Worm (Caenorhabditis elegans) whole organism, L1 larva: ENCODE results near the gene nep-1.

ENCODE experiments used
- C04F5.9 ChIP-seq: sonication (generic microtip); optimal IDR thresholded peaks from 2 replicates; lab custom pipeline; 2016; ENCODE audit warnings: missing genetic modification characterization, missing compliant biosample characterization
- C16A3.4 ChIP-seq: fragments of 150-350 bp; optimal IDR thresholded peaks from 2 replicates; lab custom pipeline; 2014; ENCODE audit warnings: missing biosample characterization, missing genetic modification characterization
- alr-1 ChIP-seq: fragments of 200-800 bp; sonication (Bioruptor generic); optimal IDR thresholded peaks from 2 replicates; lab custom pipeline; 2018; ENCODE audit warnings: borderline replicate concordance, mild to moderate bottlenecking, missing genetic modification characterization, missing compliant biosample characterization
- aly-2 ChIP-seq: fragments of 150-350 bp; optimal IDR thresholded peaks from 2 replicates; lab custom pipeline; 2014; ENCODE audit warnings: missing biosample characterization, missing genetic modification characterization
- ceh-8 ChIP-seq: fragments of 200-800 bp; sonication (Bioruptor generic); optimal IDR thresholded peaks from 2 replicates; lab custom pipeline; 2018; ENCODE audit warnings: mild to moderate bottlenecking, missing genetic modification characterization, moderate library complexity, missing compliant biosample characterization
- ceh-82 ChIP-seq, 3 experiments: fragments of 150-350 bp in 1 of 3; sonication (generic microtip) in 2 of 3; optimal IDR thresholded peaks; 2 replicates each; lab custom pipeline; 2014 to 2017; ENCODE audit warnings: missing biosample characterization in 3 of 3, missing genetic modification characterization in 3 of 3
- ceh-90 ChIP-seq: sonication (generic microtip); optimal IDR thresholded peaks from 2 replicates; lab custom pipeline; 2016; ENCODE audit warnings: missing genetic modification characterization, missing compliant biosample characterization
- ces-1 ChIP-seq: fragments of 150-350 bp; optimal IDR thresholded peaks from 2 replicates; lab custom pipeline; 2014; ENCODE audit warnings: missing biosample characterization, missing genetic modification reagents, missing genetic modification characterization
- efl-1 ChIP-seq, 4 experiments: fragments of 150-350 bp; optimal IDR thresholded peaks in 3 of 4; peaks in 1 of 4; 1 replicate in 1 of 4; 2 replicates in 3 of 4; lab custom pipeline; 2014; ENCODE audit warnings: missing biosample characterization in 2 of 4, missing genetic modification characterization in 2 of 4, missing genetic modification reagents in 2 of 4
- efl-3 ChIP-seq: fragments of 200-800 bp; sonication (Bioruptor generic); optimal IDR thresholded peaks from 2 replicates; lab custom pipeline; 2018; ENCODE audit warnings: mild to moderate bottlenecking, missing genetic modification characterization, missing compliant biosample characterization
- egl-13 ChIP-seq: sonication (generic microtip); optimal IDR thresholded peaks from 2 replicates; lab custom pipeline; 2016; ENCODE audit warnings: missing genotype, missing genetic modification reagents, missing genetic modification characterization, missing compliant biosample characterization
- egl-27 ChIP-seq, 2 experiments: fragments of 150-350 bp in 1 of 2; sonication (generic microtip); optimal IDR thresholded peaks; 3 replicates each; lab custom pipeline; 2017 to 2018; ENCODE audit warnings: missing biosample characterization in 2 of 2, missing genetic modification characterization in 2 of 2, missing genetic modification reagents in 2 of 2
- fkh-4 ChIP-seq: sonication (generic microtip); optimal IDR thresholded peaks from 2 replicates; lab custom pipeline; 2016; ENCODE audit warnings: missing compliant biosample characterization, missing genetic modification characterization, borderline replicate concordance
- hlh-4 ChIP-seq: sonication (generic microtip); optimal IDR thresholded peaks from 2 replicates; lab custom pipeline; 2016; ENCODE audit warnings: mild to moderate bottlenecking, missing genetic modification characterization, missing compliant biosample characterization
- hpl-2 ChIP-seq: fragments of 150-350 bp; optimal IDR thresholded peaks from 2 replicates; lab custom pipeline; 2014; ENCODE audit warnings: missing biosample characterization, missing genetic modification reagents, missing genetic modification characterization
- lin-14 ChIP-seq: fragments of 200-800 bp; sonication (Bioruptor generic); optimal IDR thresholded peaks from 2 replicates; lab custom pipeline; 2018; ENCODE audit warnings: mild to moderate bottlenecking, missing genetic modification characterization, moderate library complexity, missing compliant biosample characterization
- lin-15B ChIP-seq: fragments of 150-350 bp; sonication (generic microtip); optimal IDR thresholded peaks from 3 replicates; lab custom pipeline; 2014; ENCODE audit warnings: missing biosample characterization, missing genetic modification characterization
- lsy-2 ChIP-seq, 2 experiments: fragments of 150-350 bp; optimal IDR thresholded peaks; 2 replicates each; lab custom pipeline; 2014; ENCODE audit warnings: missing biosample characterization in 2 of 2, missing genetic modification characterization in 2 of 2
- nhr-12 ChIP-seq: sonication (generic microtip); optimal IDR thresholded peaks from 2 replicates; lab custom pipeline; 2017; ENCODE audit warnings: missing biosample characterization, missing genetic modification characterization
- nhr-19 ChIP-seq: fragments of 200-800 bp; sonication (Bioruptor generic); conservative IDR thresholded peaks from 2 replicates; pipeline ENCODE4 v1.3.6; 2022; ENCODE audit warnings: missing genetic modification characterization, missing compliant biosample characterization
- nhr-20 ChIP-seq: sonication (generic microtip); optimal IDR thresholded peaks from 2 replicates; lab custom pipeline; 2016; ENCODE audit warnings: mild to moderate bottlenecking, missing genetic modification characterization, missing compliant biosample characterization
- nhr-237 ChIP-seq: fragments of 150-350 bp; optimal IDR thresholded peaks from 2 replicates; lab custom pipeline; 2014; ENCODE audit warnings: missing biosample characterization, missing genetic modification characterization
- nhr-28 ChIP-seq: fragments of 150-350 bp; optimal IDR thresholded peaks from 2 replicates; lab custom pipeline; 2014; ENCODE audit warnings: missing biosample characterization, missing genetic modification characterization
- nhr-71 ChIP-seq: sonication (generic microtip); optimal IDR thresholded peaks from 2 replicates; lab custom pipeline; 2016; ENCODE audit warnings: mild to moderate bottlenecking, missing genetic modification characterization, moderate library complexity, missing compliant biosample characterization
- nhr-76 ChIP-seq: sonication (generic microtip); optimal IDR thresholded peaks from 2 replicates; lab custom pipeline; 2017; ENCODE audit warnings: missing biosample characterization, missing genetic modification characterization
- nhr-77 ChIP-seq: fragments of 150-350 bp; optimal IDR thresholded peaks from 2 replicates; lab custom pipeline; 2014; ENCODE audit warnings: missing biosample characterization, missing genetic modification characterization
- nhr-84 ChIP-seq: sonication (generic microtip); optimal IDR thresholded peaks from 2 replicates; lab custom pipeline; 2017; ENCODE audit warnings: missing biosample characterization, missing genetic modification characterization
- nhr-85 ChIP-seq: sonication (generic microtip); peaks from one replicate; lab custom pipeline; 2016; ENCODE audit warnings: missing genetic modification characterization, inconsistent platforms, missing compliant biosample characterization
- rnt-1 ChIP-seq: sonication (generic microtip); optimal IDR thresholded peaks from 2 replicates; lab custom pipeline; 2016; ENCODE audit warnings: mild to moderate bottlenecking, missing genetic modification characterization, moderate library complexity, missing compliant biosample characterization
- skn-1 ChIP-seq: fragments of 150-350 bp; optimal IDR thresholded peaks from 2 replicates; lab custom pipeline; 2014; ENCODE audit warnings: missing biosample characterization, missing genetic modification characterization
- snpc-4 ChIP-seq: fragments of 150-350 bp; optimal IDR thresholded peaks from 2 replicates; lab custom pipeline; 2014; ENCODE audit warnings: missing biosample characterization, missing genetic modification characterization
- snu-23 ChIP-seq: sonication (generic microtip); optimal IDR thresholded peaks from 2 replicates; lab custom pipeline; 2016; ENCODE audit warnings: missing genetic modification characterization, missing compliant biosample characterization
- sox-4 ChIP-seq: sonication (generic microtip); optimal IDR thresholded peaks from 2 replicates; lab custom pipeline; 2016; ENCODE audit warnings: missing genetic modification characterization, missing compliant biosample characterization
- sup-37 ChIP-seq: fragments of 200-800 bp; sonication (Bioruptor generic); optimal IDR thresholded peaks from 2 replicates; lab custom pipeline; 2018; ENCODE audit warnings: mild to moderate bottlenecking, missing genetic modification characterization, missing compliant biosample characterization
- tlp-1 ChIP-seq: fragments of 150-350 bp; optimal IDR thresholded peaks from 2 replicates; lab custom pipeline; 2014; ENCODE audit warnings: missing biosample characterization, missing genetic modification characterization
- unc-130 ChIP-seq: fragments of 150-350 bp; optimal IDR thresholded peaks from 2 replicates; lab custom pipeline; 2017; ENCODE audit warnings: missing biosample characterization, missing genetic modification characterization, inconsistent platforms
- xbp-1 ChIP-seq: sonication (generic microtip); optimal IDR thresholded peaks from 2 replicates; lab custom pipeline; 2016; ENCODE audit warnings: missing genetic modification characterization, missing compliant biosample characterization

nep-1 gene

ce11 chrII:11632689-11633088 is 24.3 kb downstream of the nep-1 start (continued):
- TF ChIP-seq sox-4 (tag; lab: Kevin White, UChicago) (no peak), hlh-4 (tag; lab: Kevin White, UChicago) (no peak), ceh-8 (no peak), hpl-2 (no peak), C04F5.9 (no peak), snu-23 (GFP tag; lab: Kevin White, UChicago) (peak; percentile 72), ceh-82 (tag; optimal IDR thresholded peaks at IDR 0.05; lab: Kevin White, UChicago) (peak in 2 of 3 experiments; percentile 48 to 73), nhr-19 (GFP tag; lab: Robert Waterston, UW) (peak; percentile 26; the same call in 1 of the 2 replicates), sup-37 (GFP tag; lab: Kevin White, UChicago) (no peak)

ce11 chrII:11629957-11630356 is 27.0 kb downstream of the nep-1 start:
- TF ChIP-seq ces-1 (no peak), efl-1 (optimal IDR thresholded peaks at IDR 0.05; lab: Kevin White, UChicago) (no peak), efl-1 (GFP tag; optimal IDR thresholded peaks at IDR 0.05 in 1 of 2; lab: Kevin White, UChicago) (peak in 1 of 2 experiments; percentile 80), lin-14 (GFP tag; lab: Kevin White, UChicago) (peak; percentile 14)

- TF ChIP-seq nhr-71 (tag; lab: Kevin White, UChicago) = no peak
- no peak for TF ChIP-seq C16A3.4 (tag; lab: Kevin White, UChicago)
- TF ChIP-seq lin-14 (GFP tag; lab: Kevin White, UChicago) = no peak
- TF ChIP-seq nhr-28 (tag; lab: Kevin White, UChicago) = no peak
- TF ChIP-seq skn-1 = no peak
- no peak for TF ChIP-seq snu-23 (GFP tag; lab: Kevin White, UChicago)
These were observed 29.1 kb downstream of the nep-1 start for ce11 chrII:11627904-11628303.

DNA sequence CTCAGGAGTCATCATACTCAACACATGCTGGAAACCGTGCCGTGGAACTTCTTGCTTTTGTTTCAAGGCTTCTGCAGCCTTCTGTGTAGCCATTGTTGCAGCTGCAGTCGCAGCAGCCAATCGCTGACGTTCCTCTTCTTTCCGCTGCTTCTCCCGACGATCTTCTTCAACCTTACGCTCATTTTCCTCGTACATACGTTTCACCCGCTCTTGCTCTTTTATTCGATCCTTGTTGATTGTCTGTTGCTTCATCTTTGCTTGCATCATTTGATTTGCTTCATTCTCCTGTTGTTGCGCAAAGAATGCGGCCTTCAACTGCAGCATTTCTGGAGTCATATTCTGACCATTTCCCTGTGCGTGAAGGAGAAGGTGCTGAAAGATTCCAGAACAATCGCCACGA is 34.4 kb downstream of the nep-1 start:
- TF ChIP-seq nhr-12 (tag; lab: Kevin White, UChicago) (no peak), nhr-77 (no peak), xbp-1 (tag; lab: Kevin White, UChicago) (no peak), rnt-1 (tag; lab: Kevin White, UChicago) (no peak), nhr-84 (tag; lab: Kevin White, UChicago) (no peak), nhr-76 (tag; lab: Kevin White, UChicago) (no peak), snpc-4 (tag; lab: Kevin White, UChicago) (no peak), nhr-85 (tag; lab: Kevin White, UChicago) (no peak), lin-15B (no peak), fkh-4 (tag; lab: Kevin White, UChicago) (no peak), alr-1 (tag; lab: Kevin White, UChicago) (no peak), tlp-1 (tag; lab: Kevin White, UChicago) (no peak), unc-130 (tag; lab: Kevin White, UChicago) (no peak), sup-37 (GFP tag; lab: Kevin White, UChicago) (no peak)
- TF ChIP-seq, all 84 proteins: peak for 0

DNA sequence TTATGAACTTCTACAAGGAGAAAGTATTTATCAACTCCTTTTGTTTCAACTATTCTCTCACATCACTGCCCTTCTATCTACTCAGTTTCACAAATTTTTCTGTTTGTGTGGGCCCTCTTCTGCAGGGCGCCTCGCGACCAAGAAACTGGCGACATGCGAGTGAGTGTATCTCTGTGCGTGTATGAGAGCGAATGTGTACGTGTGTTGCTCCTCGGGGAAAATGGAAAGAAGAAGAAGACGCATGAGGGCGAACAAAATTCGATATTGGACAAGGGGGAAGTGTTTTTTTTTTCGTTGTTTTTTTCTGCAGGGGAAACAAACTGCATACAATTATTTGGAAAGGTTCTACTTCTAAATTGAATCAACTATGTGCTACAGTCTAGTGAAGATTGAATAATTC is 35.4 kb downstream of the nep-1 start:
- TF ChIP-seq lin-14 (GFP tag; lab: Kevin White, UChicago) (peak; percentile 59), egl-27 (tag; optimal IDR thresholded peaks at IDR 0.05; lab: Kevin White, UChicago) (no peak), aly-2 (tag; lab: Kevin White, UChicago) (peak; percentile 11), fkh-4 (tag; lab: Kevin White, UChicago) (no peak)

ce11 chrII:11620630-11621246 is 36.2 kb downstream of the nep-1 start:
- TF ChIP-seq nhr-19 (GFP tag; lab: Robert Waterston, UW) (no peak), nhr-20 (no peak), ceh-90 (tag; lab: Kevin White, UChicago) (no peak), efl-1 (optimal IDR thresholded peaks at IDR 0.05; lab: Kevin White, UChicago) (no peak), efl-1 (GFP tag; optimal IDR thresholded peaks at IDR 0.05 in 1 of 2; lab: Kevin White, UChicago) (peak in 1 of 2 experiments; percentile 73), rnt-1 (tag; lab: Kevin White, UChicago) (no peak), tlp-1 (tag; lab: Kevin White, UChicago) (no peak), nhr-237 (no peak), lsy-2 (tag; optimal IDR thresholded peaks at IDR 0.05; lab: Kevin White, UChicago) (peak in 1 of 2 experiments; percentile 33), ces-1 (no peak), C04F5.9 (no peak), nhr-85 (tag; lab: Kevin White, UChicago) (peak; percentile 67), ceh-82 (tag; optimal IDR thresholded peaks at IDR 0.05; lab: Kevin White, UChicago) (no peak), egl-13 (tag; lab: Kevin White, UChicago) (no peak), efl-3 (GFP tag; lab: Kevin White, UChicago) (no peak)
